Worm (Caenorhabditis elegans): ENCODE results near the gene glr-6.

DNA sequence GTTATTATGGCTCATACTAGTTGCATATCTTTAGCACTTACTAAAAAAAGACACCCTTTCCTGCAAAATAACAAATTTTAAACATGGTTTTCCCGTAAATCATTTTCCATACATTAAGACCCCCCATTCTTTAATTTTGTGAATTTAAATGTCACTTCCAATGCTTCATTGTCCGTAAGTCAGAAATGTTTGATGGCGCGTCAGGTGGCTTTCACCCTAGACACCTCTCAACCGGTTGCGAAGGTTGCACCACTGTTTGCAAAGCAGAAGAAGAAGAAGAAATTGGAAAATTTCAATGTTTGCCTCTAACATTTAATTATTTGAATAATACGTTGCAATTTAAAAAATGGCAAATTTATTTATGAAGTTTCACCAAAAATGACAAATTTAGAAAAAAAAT, 39.0 kb downstream of the glr-6 start:
- TF ChIP-seq elt-3 (tag; optimal IDR thresholded peaks at IDR 0.05), result no peak
- TF ChIP-seq unc-39 (tag; optimal IDR thresholded peaks at IDR 0.05), result no peak
